Worm (Caenorhabditis elegans) whole organism, late embryonic: ENCODE data around the gene F14H12.7.

ENCODE experiments used
- K02D7.2 ChIP-seq: sonication (generic microtip); optimal IDR thresholded peaks from 2 replicates; lab custom pipeline; 2017; ENCODE audit warnings: mild to moderate bottlenecking, missing genetic modification characterization, missing compliant biosample characterization
- ahr-1 ChIP-seq: sonication (generic microtip); optimal IDR thresholded peaks from 2 replicates; lab custom pipeline; 2016; ENCODE audit warnings: missing genetic modification characterization, missing compliant biosample characterization
- ama-1 ChIP-seq: fragments of 150-350 bp; optimal IDR thresholded peaks from 2 replicates; lab custom pipeline; 2014
- ceh-14 ChIP-seq: sonication (generic microtip); optimal IDR thresholded peaks from 2 replicates; lab custom pipeline; 2016; ENCODE audit warnings: missing genotype, missing genetic modification characterization, missing compliant biosample characterization
- ceh-2 ChIP-seq: sonication (generic microtip); optimal IDR thresholded peaks from 2 replicates; lab custom pipeline; 2016; ENCODE audit warnings: missing genotype, missing genetic modification characterization, missing compliant biosample characterization
- ceh-30 ChIP-seq: fragments of 150-350 bp; optimal IDR thresholded peaks from 2 replicates; lab custom pipeline; 2014; ENCODE audit warnings: missing biosample characterization, missing genetic modification characterization
- ceh-31 ChIP-seq: sonication (generic microtip); optimal IDR thresholded peaks from 2 replicates; lab custom pipeline; 2016; ENCODE audit warnings: missing genetic modification characterization, missing compliant biosample characterization
- ceh-34 ChIP-seq: sonication (generic microtip); optimal IDR thresholded peaks from 2 replicates; lab custom pipeline; 2016; ENCODE audit warnings: mild to moderate bottlenecking, missing genetic modification characterization, missing compliant biosample characterization
- ceh-45 ChIP-seq: fragments of 200-800 bp; sonication (Bioruptor generic); IDR thresholded peaks from 2 replicates; pipeline ENCODE4 v1.3.6; 2022; ENCODE audit warnings: missing genetic modification reagents, missing genetic modification characterization, missing compliant biosample characterization
- ceh-48 ChIP-seq: sonication (generic microtip); optimal IDR thresholded peaks from 2 replicates; lab custom pipeline; 2016; ENCODE audit warnings: missing genetic modification characterization, inconsistent platforms, missing compliant biosample characterization
- dmd-4 ChIP-seq: sonication (generic microtip); optimal IDR thresholded peaks from 2 replicates; lab custom pipeline; 2016; ENCODE audit warnings: borderline replicate concordance, missing genetic modification characterization, missing compliant biosample characterization
- elt-2 ChIP-seq: sonication (generic microtip); optimal IDR thresholded peaks from 2 replicates; lab custom pipeline; 2016; ENCODE audit warnings: missing genetic modification reagents, missing genetic modification characterization, missing compliant biosample characterization
- elt-4 ChIP-seq: sonication (generic microtip); optimal IDR thresholded peaks from 2 replicates; lab custom pipeline; 2016; ENCODE audit warnings: missing genetic modification characterization, missing compliant biosample characterization
- eyg-1 ChIP-seq: sonication (generic microtip); optimal IDR thresholded peaks from 2 replicates; lab custom pipeline; 2016; ENCODE audit warnings: missing genotype, missing genetic modification characterization, missing compliant biosample characterization
- gmeb-2 ChIP-seq: sonication (generic microtip); optimal IDR thresholded peaks from 2 replicates; lab custom pipeline; 2016; ENCODE audit warnings: missing genetic modification characterization, inconsistent platforms, missing compliant biosample characterization
- hlh-13 ChIP-seq: fragments of 200-800 bp; sonication (Bioruptor generic); optimal IDR thresholded peaks from 2 replicates; lab custom pipeline; 2018; ENCODE audit warnings: mild to moderate bottlenecking, missing genetic modification characterization, missing compliant biosample characterization
- hlh-15 ChIP-seq: sonication (generic microtip); optimal IDR thresholded peaks from 2 replicates; lab custom pipeline; 2016; ENCODE audit warnings: missing genetic modification characterization, missing compliant biosample characterization
- lin-11 ChIP-seq: fragments of 200-800 bp; sonication (Bioruptor generic); optimal IDR thresholded peaks from 2 replicates; lab custom pipeline; 2018; ENCODE audit warnings: mild to moderate bottlenecking, missing genetic modification characterization, missing compliant biosample characterization
- madf-2 ChIP-seq: sonication (generic microtip); optimal IDR thresholded peaks from 2 replicates; lab custom pipeline; 2017; ENCODE audit warnings: missing genetic modification characterization, missing compliant biosample characterization
- mec-3 ChIP-seq: sonication (generic microtip); optimal IDR thresholded peaks from 2 replicates; lab custom pipeline; 2016; ENCODE audit warnings: borderline replicate concordance, missing genetic modification characterization, missing compliant biosample characterization
- nfya-1 ChIP-seq: sonication (generic microtip); optimal IDR thresholded peaks from 2 replicates; lab custom pipeline; 2017; ENCODE audit warnings: missing genetic modification characterization, mild to moderate bottlenecking, missing compliant biosample characterization, antibody characterized with exemption, moderate library complexity
- nhr-232 ChIP-seq: sonication (generic microtip); optimal IDR thresholded peaks from 2 replicates; lab custom pipeline; 2016; ENCODE audit warnings: missing genetic modification characterization, missing compliant biosample characterization
- npax-4 ChIP-seq: sonication (generic microtip); optimal IDR thresholded peaks from 2 replicates; lab custom pipeline; 2016; ENCODE audit warnings: missing genetic modification characterization, missing compliant biosample characterization
- pat-9 ChIP-seq: fragments of 200-800 bp; sonication (Bioruptor generic); optimal IDR thresholded peaks from 2 replicates; lab custom pipeline; 2018; ENCODE audit warnings: mild to moderate bottlenecking, missing genetic modification characterization, moderate library complexity, missing compliant biosample characterization
- pax-1 ChIP-seq: fragments of 150-350 bp; optimal IDR thresholded peaks from 2 replicates; lab custom pipeline; 2014; ENCODE audit warnings: missing biosample characterization, missing genetic modification characterization
- pha-4 ChIP-seq: fragments of 150-350 bp; optimal IDR thresholded peaks from 2 replicates; lab custom pipeline; 2018; ENCODE audit warnings: missing biosample characterization, missing genetic modification reagents, missing genetic modification characterization
- pqm-1 ChIP-seq: sonication (generic microtip); optimal IDR thresholded peaks from 2 replicates; lab custom pipeline; 2016; ENCODE audit warnings: missing genetic modification characterization, missing compliant biosample characterization
- rnt-1 ChIP-seq: sonication (generic microtip); optimal IDR thresholded peaks from 2 replicates; lab custom pipeline; 2016; ENCODE audit warnings: missing genetic modification characterization, missing compliant biosample characterization
- sdc-2 ChIP-seq: sonication (generic microtip); optimal IDR thresholded peaks from 2 replicates; lab custom pipeline; 2016; ENCODE audit warnings: missing genotype, missing genetic modification characterization, missing compliant biosample characterization
- sox-2 ChIP-seq: fragments of 200-800 bp; sonication (Bioruptor generic); IDR thresholded peaks from 2 replicates; pipeline ENCODE4 v1.3.6; 2022; ENCODE audit warnings: missing genetic modification reagents, missing genetic modification characterization, missing compliant biosample characterization
- sox-4 ChIP-seq: sonication (generic microtip); optimal IDR thresholded peaks from 2 replicates; lab custom pipeline; 2017; ENCODE audit warnings: mild to moderate bottlenecking, missing genetic modification characterization, inconsistent platforms, missing compliant biosample characterization
- ttx-3 ChIP-seq: sonication (generic microtip); optimal IDR thresholded peaks from 2 replicates; lab custom pipeline; 2016; ENCODE audit warnings: missing genetic modification reagents, missing genetic modification characterization, missing compliant biosample characterization
- unc-3 ChIP-seq, 2 experiments: fragments of 200-800 bp in 1 of 2; sonication (Bioruptor generic) in 1 of 2; sonication (generic microtip) in 1 of 2; conservative IDR thresholded peaks in 1 of 2; optimal IDR thresholded peaks in 1 of 2; 2 replicates each; pipeline versions ENCODE4 v1.3.6 to Lab custom; 2016 to 2022; ENCODE audit warnings: missing compliant biosample characterization in 2 of 2, missing genetic modification characterization in 2 of 2, missing genetic modification reagents in 1 of 2
- unc-42 ChIP-seq: sonication (generic microtip); optimal IDR thresholded peaks from 2 replicates; lab custom pipeline; 2016; ENCODE audit warnings: missing genotype, missing genetic modification characterization, missing compliant biosample characterization
- zip-5 ChIP-seq: sonication (generic microtip); optimal IDR thresholded peaks from 2 replicates; lab custom pipeline; 2016; ENCODE audit warnings: missing genetic modification characterization, missing compliant biosample characterization

The F14H12.7 gene

DNA sequence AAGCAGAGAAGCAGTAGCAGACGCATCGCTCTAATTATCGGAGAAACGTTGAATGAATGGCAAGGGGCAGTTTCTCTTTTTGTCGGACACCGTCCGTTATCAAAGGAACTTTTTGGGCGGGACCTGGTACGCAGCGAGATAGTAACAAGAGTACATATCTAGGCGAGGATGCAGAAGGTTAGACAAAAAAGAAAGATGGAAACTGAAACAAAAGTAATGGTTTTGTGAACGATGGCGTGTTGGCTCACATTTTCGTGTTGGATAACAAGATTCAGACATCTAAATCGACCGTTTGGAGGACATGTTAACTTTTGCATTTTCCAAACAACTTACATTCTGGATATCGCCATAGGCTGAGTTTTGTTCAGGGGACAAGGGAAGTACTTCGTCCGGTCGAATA lies 5.0 kb downstream of the F14H12.7 start, which contains the start of gene F14H12.6:
TSS of gene F14H12.6 (minus strand) at position 101 of the 400 bp plus-strand sequence.
- TF ChIP-seq rnt-1 (tag; lab: Kevin White, UChicago), result no peak
- TF ChIP-seq eyg-1 (tag; lab: Kevin White, UChicago), result no peak
- TF ChIP-seq ceh-14, result no peak
- no peak for TF ChIP-seq elt-2 (tag; lab: Kevin White, UChicago)
- TF ChIP-seq hlh-13 (GFP tag; lab: Kevin White, UChicago), result no peak

DNA sequence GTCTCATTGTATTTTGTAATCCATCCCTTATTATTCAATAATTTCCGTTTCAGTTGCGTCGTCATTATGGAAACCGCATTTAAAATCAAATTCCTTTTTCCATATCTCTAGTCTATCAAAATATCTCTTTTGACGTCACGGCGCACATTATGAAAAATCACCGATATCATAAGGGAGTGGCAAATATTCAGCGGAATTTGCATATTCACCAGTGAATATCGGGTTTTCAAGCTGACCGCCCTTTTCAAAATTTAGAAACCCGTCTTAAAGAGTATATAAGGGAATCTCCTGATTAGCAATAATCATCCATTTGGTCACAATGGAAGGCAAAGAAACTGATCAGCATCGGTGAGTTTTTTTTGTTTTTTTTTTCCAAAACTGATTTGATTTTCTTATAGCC lies 9.1 kb downstream of the F14H12.7 start, which contains the start of gene col-165:
TSS of gene col-165 (plus strand) at position 301 of the 400 bp plus-strand sequence.
- TF ChIP-seq ahr-1 (no peak), zip-5 (tag; lab: Kevin White, UChicago) (no peak), gmeb-2 (no peak), ceh-30 (tag; lab: Kevin White, UChicago) (no peak), ceh-2 (tag; lab: Kevin White, UChicago) (no peak), npax-4 (no peak), ceh-45 (GFP tag; lab: Robert Waterston, UW) (no peak), pha-4 (no peak), unc-42 (tag; lab: Kevin White, UChicago) (no peak), sdc-2 (tag; lab: Kevin White, UChicago) (no peak), K02D7.2 (tag; lab: Kevin White, UChicago) (no peak), pqm-1 (tag; lab: Kevin White, UChicago) (no peak)

DNA sequence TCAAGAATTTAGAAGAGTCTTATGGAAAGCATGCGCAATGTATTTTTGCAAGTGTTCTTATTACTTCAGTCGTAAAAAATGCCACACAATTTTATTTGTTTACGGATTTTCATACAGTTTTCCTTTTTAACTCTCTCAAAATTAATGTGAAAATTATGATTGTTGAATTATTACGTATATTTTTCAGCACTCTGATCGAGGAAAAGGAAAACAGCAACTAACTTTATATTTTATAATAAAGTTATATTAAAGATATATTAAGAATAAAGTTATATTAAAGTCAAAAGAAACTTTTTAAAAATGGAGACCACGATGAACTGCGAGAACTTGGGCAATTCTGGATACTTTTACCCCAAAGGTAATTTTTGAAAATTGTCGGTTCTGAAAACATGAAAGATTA lies 12.2 kb downstream of the F14H12.7 start, which contains the start of gene F14H12.2:
TSS of gene F14H12.2 (plus strand) at position 301 of the 400 bp plus-strand sequence.
- TF ChIP-seq unc-3 (GFP tag; conservative IDR thresholded peaks at IDR 0.05; lab: Robert Waterston, UW), result no peak
- TF ChIP-seq unc-3 (tag; optimal IDR thresholded peaks at IDR 0.05; lab: Kevin White, UChicago), result no peak
- TF ChIP-seq ttx-3 (tag; lab: Kevin White, UChicago), result no peak
- no peak for TF ChIP-seq sox-4 (tag; lab: Kevin White, UChicago)
- no peak for TF ChIP-seq lin-11 (tag; lab: Kevin White, UChicago)
- no peak for TF ChIP-seq ceh-31 (tag; lab: Kevin White, UChicago)
- TF ChIP-seq hlh-15 (tag; lab: Kevin White, UChicago), result no peak
- TF ChIP-seq pax-1 (tag; lab: Kevin White, UChicago), result no peak
- TF ChIP-seq sox-2, result no peak
- TF ChIP-seq eyg-1 (tag; lab: Kevin White, UChicago), result no peak
- no peak for TF ChIP-seq ceh-48 (tag; lab: Kevin White, UChicago)
- TF ChIP-seq pat-9 (tag; lab: Kevin White, UChicago), result no peak
- TF ChIP-seq K02D7.2 (tag; lab: Kevin White, UChicago), result no peak
- TF ChIP-seq mec-3 (tag; lab: Kevin White, UChicago), result no peak
- no peak for TF ChIP-seq rnt-1 (tag; lab: Kevin White, UChicago)
- no peak for TF ChIP-seq ceh-2 (tag; lab: Kevin White, UChicago)
- no peak for TF ChIP-seq ceh-14
- TF ChIP-seq ceh-34, result no peak
- TF ChIP-seq, all 69 proteins: peak for 0

DNA sequence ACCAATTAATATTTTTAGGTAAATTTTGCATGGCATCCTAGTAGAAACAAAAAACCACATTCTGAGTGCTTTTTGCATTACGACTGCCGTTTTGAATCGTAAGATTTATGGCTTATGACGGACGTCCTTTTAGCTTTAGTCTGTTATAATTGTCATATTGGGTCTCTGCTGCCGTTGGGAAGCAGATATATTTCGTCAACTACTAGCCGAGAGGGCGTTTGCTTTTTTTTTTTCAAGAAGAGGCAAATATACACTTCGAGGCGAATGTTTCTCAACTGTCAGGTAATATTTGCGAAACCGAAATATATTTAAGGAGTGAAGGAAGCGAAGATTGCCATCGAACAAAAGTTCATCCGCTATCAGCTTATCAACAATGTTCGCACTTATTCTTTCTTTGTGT lies 18.5 kb downstream of the F14H12.7 start, which contains the start of gene F14H12.3:
TSS of gene F14H12.3 (plus strand) at position 301 of the 400 bp plus-strand sequence.
- no peak for TF ChIP-seq elt-4
- TF ChIP-seq, all 69 proteins: peak for 0

DNA sequence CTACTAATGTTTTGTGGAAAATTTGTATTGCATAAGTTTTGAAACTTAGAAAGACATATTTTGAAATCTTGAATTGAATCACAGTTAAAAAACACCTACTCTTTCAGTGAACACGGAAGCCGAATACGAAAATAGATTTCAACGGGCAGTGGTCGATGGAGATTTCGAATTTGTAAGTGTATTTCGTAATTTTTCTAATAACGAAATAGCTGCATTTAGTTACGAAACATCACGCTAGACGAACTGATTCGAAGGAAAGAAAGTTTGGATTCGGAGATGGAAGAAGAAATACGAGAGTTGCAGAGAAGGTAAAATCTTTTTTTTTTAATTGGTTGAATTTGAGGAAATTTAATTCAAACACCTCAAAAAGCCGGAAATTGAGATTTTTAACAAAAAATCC lies 19.7 kb downstream of the F14H12.7 start:
- TF ChIP-seq ceh-14 (no peak), nhr-232 (no peak), dmd-4 (tag; lab: Kevin White, UChicago) (no peak), madf-2 (tag; lab: Kevin White, UChicago) (no peak), ama-1 (no peak), nfya-1 (tag; lab: Kevin White, UChicago) (no peak)
